Worm (Caenorhabditis elegans): ENCODE data around the gene plx-1.

ce11 chrIV:960177-960576 is 856 bp downstream of the plx-1 start:
- no peak for TF ChIP-seq fkh-10 (GFP tag; optimal IDR thresholded peaks at IDR 0.05)
- no peak for TF ChIP-seq unc-39 (tag; optimal IDR thresholded peaks at IDR 0.05)
- TF ChIP-seq pha-4 (tag; optimal IDR thresholded peaks at IDR 0.05) = no peak
- TF ChIP-seq ama-1 (optimal IDR thresholded peaks at IDR 0.05) = no peak
- no peak for TF ChIP-seq elt-3 (tag; optimal IDR thresholded peaks at IDR 0.05)
- no peak for TF ChIP-seq ZK546.5 (tag; optimal IDR thresholded peaks at IDR 0.05)
- no peak for TF ChIP-seq nhr-11 (tag; optimal IDR thresholded peaks at IDR 0.05)
- TF ChIP-seq lin-39 (tag; optimal IDR thresholded peaks at IDR 0.05) = no peak
- TF ChIP-seq elt-1 (tag; optimal IDR thresholded peaks at IDR 0.05) = no peak
- no peak for TF ChIP-seq nhr-76 (tag; optimal IDR thresholded peaks at IDR 0.05)
- no peak for TF ChIP-seq jun-1 (tag; optimal IDR thresholded peaks at IDR 0.05)
- no peak for TF ChIP-seq nhr-12 (tag; optimal IDR thresholded peaks at IDR 0.05)

Measured in whole organism, L3 larva.